Fruit fly (Drosophila melanogaster) whole organism, embryonic: Measurements from ENCODE around the gene CG14720.
A peak's percentile ranks its signal among the peaks of the same experiment; 100 is the strongest.

Experiments
- Antp ChIP-seq: fragments of 200-800 bp; sonication (Bioruptor generic); optimal IDR thresholded peaks from 3 replicates; lab custom pipeline; 2016; ENCODE audit warnings: missing biosample characterization, missing genetic modification characterization
- B-H2 ChIP-seq: fragments of 200-800 bp; sonication (Bioruptor generic); optimal IDR thresholded peaks from 2 replicates; lab custom pipeline; 2018; ENCODE audit warnings: missing biosample characterization, mild to moderate bottlenecking, missing genetic modification characterization
- BEAF-32 ChIP-seq: fragments of 200-800 bp; sonication (Bioruptor generic); optimal IDR thresholded peaks from 3 replicates; lab custom pipeline; 2017; ENCODE audit warnings: missing biosample characterization, missing genetic modification characterization, mild to moderate bottlenecking, moderate library complexity, missing genetic modification reagents
- Bteb2 ChIP-seq: fragments of 200-800 bp; sonication (Bioruptor generic); optimal IDR thresholded peaks from 2 replicates; lab custom pipeline; 2016; ENCODE audit warnings: missing biosample characterization, missing genetic modification characterization
- CG11085 ChIP-seq: fragments of 200-800 bp; sonication (Bioruptor generic); IDR thresholded peaks from 2 replicates; pipeline ENCODE4 v1.3.6; 2022; ENCODE audit warnings: missing biosample characterization, missing genetic modification characterization
- CG11695 ChIP-seq: fragments of 200-800 bp; sonication (Bioruptor generic); IDR thresholded peaks from 3 replicates; pipeline ENCODE4 v1.3.6; 2022; ENCODE audit warnings: missing biosample characterization, missing genetic modification characterization
- CG12659 ChIP-seq: fragments of 200-800 bp; sonication (Bioruptor generic); optimal IDR thresholded peaks from 3 replicates; lab custom pipeline; 2017; ENCODE audit warnings: mild to moderate bottlenecking, missing biosample characterization, missing genetic modification reagents, missing genetic modification characterization
- CG13624 ChIP-seq: fragments of 200-800 bp; sonication (Bioruptor generic); optimal IDR thresholded peaks from 2 replicates; lab custom pipeline; 2016; ENCODE audit warnings: missing biosample characterization, missing genetic modification characterization
- CG14965 ChIP-seq: fragments of 200-800 bp; sonication (Bioruptor generic); optimal IDR thresholded peaks from 2 replicates; lab custom pipeline; 2016; ENCODE audit warnings: missing biosample characterization, missing genetic modification characterization, borderline replicate concordance
- CG15514 ChIP-seq: fragments of 200-800 bp; sonication (Bioruptor generic); optimal IDR thresholded peaks from 3 replicates; lab custom pipeline; 2017; ENCODE audit warnings: missing biosample characterization, missing genetic modification characterization, mild to moderate bottlenecking, moderate library complexity, missing genetic modification reagents
- CG17186 ChIP-seq: fragments of 200-800 bp; sonication (Bioruptor generic); optimal IDR thresholded peaks from 3 replicates; lab custom pipeline; 2017; ENCODE audit warnings: missing biosample characterization, missing genetic modification reagents, missing genetic modification characterization
- CG17328 ChIP-seq: fragments of 200-800 bp; sonication (Bioruptor generic); IDR thresholded peaks from 2 replicates; pipeline ENCODE4 v1.3.6; 2022; ENCODE audit warnings: missing biosample characterization, missing genetic modification characterization
- CG17568 ChIP-seq: fragments of 200-800 bp; sonication (Bioruptor generic); optimal IDR thresholded peaks from 2 replicates; lab custom pipeline; 2018; ENCODE audit warnings: missing biosample characterization, mild to moderate bottlenecking, missing genetic modification characterization, moderate library complexity
- CG2129 ChIP-seq: fragments of 200-800 bp; sonication (Bioruptor generic); IDR thresholded peaks from 2 replicates; pipeline ENCODE4 v1.3.6; 2022; ENCODE audit warnings: missing biosample characterization, missing genetic modification characterization; ENCODE audit not compliant: partially characterized antibody
- CG30403 ChIP-seq: fragments of 200-800 bp; sonication (Bioruptor generic); optimal IDR thresholded peaks from 3 replicates; lab custom pipeline; 2016; ENCODE audit warnings: missing biosample characterization, missing genetic modification characterization
- CG31365 ChIP-seq: fragments of 200-800 bp; sonication (Bioruptor generic); optimal IDR thresholded peaks from 2 replicates; lab custom pipeline; 2018; ENCODE audit warnings: missing biosample characterization, mild to moderate bottlenecking, missing genetic modification characterization
- CG3726 ChIP-seq: fragments of 200-800 bp; sonication (Bioruptor generic); IDR thresholded peaks from 3 replicates; pipeline ENCODE4, ENCODE4 v1.3.6; 2022; ENCODE audit warnings: missing biosample characterization, missing genetic modification characterization
- CG4424 ChIP-seq: fragments of 200-800 bp; sonication (Bioruptor generic); optimal IDR thresholded peaks from 3 replicates; lab custom pipeline; 2016; ENCODE audit warnings: missing biosample characterization, missing genetic modification characterization
- CG8089 ChIP-seq: fragments of 200-800 bp; sonication (Bioruptor generic); optimal IDR thresholded peaks from 3 replicates; lab custom pipeline; 2016; ENCODE audit warnings: missing biosample characterization, missing genetic modification characterization
- CG8290 ChIP-seq, 3 experiments: fragments of 200-800 bp; sonication (Bioruptor generic); optimal IDR thresholded peaks; 2 replicates each; lab custom pipeline; 2016 to 2019; ENCODE audit warnings: missing biosample characterization in 3 of 3, missing genetic modification characterization in 3 of 3, mild to moderate bottlenecking in 2 of 3, moderate library complexity in 1 of 3
- Dbx ChIP-seq: fragments of 200-800 bp; sonication (Bioruptor generic); IDR thresholded peaks from 3 replicates; pipeline ENCODE4 v1.3.6; 2022; ENCODE audit warnings: missing biosample characterization, missing genetic modification characterization
- Dp ChIP-seq: fragments of 200-800 bp; sonication (Bioruptor generic); optimal IDR thresholded peaks from 2 replicates; lab custom pipeline; 2018; ENCODE audit warnings: missing biosample characterization, mild to moderate bottlenecking, missing genetic modification characterization, moderate library complexity
- Ets65A ChIP-seq: fragments of 200-800 bp; sonication (Bioruptor generic); peaks from one replicate; lab custom pipeline; 2016; ENCODE audit warnings: missing biosample characterization, missing genetic modification characterization
- Ets97D ChIP-seq: fragments of 200-800 bp; sonication (Bioruptor generic); optimal IDR thresholded peaks from 3 replicates; lab custom pipeline; 2016; ENCODE audit warnings: missing biosample characterization, missing genetic modification characterization
- Hmr ChIP-seq: fragments of 200-800 bp; sonication (Bioruptor generic); optimal IDR thresholded peaks from 3 replicates; lab custom pipeline; 2017; ENCODE audit warnings: mild to moderate bottlenecking, missing biosample characterization, missing genetic modification reagents, missing genetic modification characterization
- Lhr ChIP-seq: fragments of 200-800 bp; sonication (Bioruptor generic); optimal IDR thresholded peaks from 3 replicates; lab custom pipeline; 2017; ENCODE audit warnings: mild to moderate bottlenecking, missing biosample characterization, missing genetic modification reagents, missing genetic modification characterization
- MESR4 ChIP-seq: fragments of 200-800 bp; sonication (Bioruptor generic); optimal IDR thresholded peaks from 2 replicates; lab custom pipeline; 2018; ENCODE audit warnings: missing biosample characterization, mild to moderate bottlenecking, missing genetic modification characterization, moderate library complexity
- MTF-1 ChIP-seq: fragments of 200-800 bp; sonication (Bioruptor generic); optimal IDR thresholded peaks from 2 replicates; lab custom pipeline; 2018; ENCODE audit warnings: missing biosample characterization, mild to moderate bottlenecking, missing genetic modification characterization, borderline replicate concordance
- Med ChIP-seq: fragments of 200-800 bp; sonication (Bioruptor generic); peaks from one replicate; lab custom pipeline; 2016; ENCODE audit warnings: missing biosample characterization, missing genetic modification characterization, mild to moderate bottlenecking, inconsistent platforms, moderate library complexity
- Scr ChIP-seq: fragments of 200-800 bp; sonication (Bioruptor generic); IDR thresholded peaks from 2 replicates; pipeline ENCODE4 v1.3.6; 2022; ENCODE audit warnings: missing biosample characterization, missing genetic modification characterization; ENCODE audit not compliant: partially characterized antibody
- ase ChIP-seq: fragments of 200-800 bp; sonication (Bioruptor generic); IDR thresholded peaks from 3 replicates; pipeline ENCODE4 v1.3.6; 2022; ENCODE audit warnings: missing biosample characterization, missing genetic modification characterization
- bab2 ChIP-seq: fragments of 200-800 bp; sonication (Bioruptor generic); optimal IDR thresholded peaks from 2 replicates; lab custom pipeline; 2016; ENCODE audit warnings: missing biosample characterization, missing genetic modification characterization
- bcd ChIP-seq: fragments of 200-800 bp; sonication (Bioruptor generic); optimal IDR thresholded peaks from 2 replicates; lab custom pipeline; 2017; ENCODE audit warnings: missing biosample characterization, mild to moderate bottlenecking, missing genetic modification characterization
- chif ChIP-seq, 2 experiments: fragments of 200-800 bp; sonication (Bioruptor generic); optimal IDR thresholded peaks; 3 replicates each; lab custom pipeline; 2016; ENCODE audit warnings: missing biosample characterization in 2 of 2, missing genetic modification characterization in 2 of 2
- chinmo ChIP-seq: fragments of 200-800 bp; sonication (Bioruptor generic); IDR thresholded peaks from 4 replicates; pipeline ENCODE4 v1.3.6; 2022; ENCODE audit warnings: missing biosample characterization, missing genetic modification characterization; ENCODE audit not compliant: partially characterized antibody
- corto ChIP-seq: fragments of 200-800 bp; sonication (Bioruptor generic); optimal IDR thresholded peaks from 2 replicates; lab custom pipeline; 2016; ENCODE audit warnings: missing biosample characterization, mild to moderate bottlenecking, missing genetic modification characterization, moderate library complexity
- croc ChIP-seq: fragments of 200-800 bp; sonication (Bioruptor generic); conservative IDR thresholded peaks from 3 replicates; pipeline ENCODE4 v1.3.6; 2022; ENCODE audit warnings: missing biosample characterization, missing genetic modification characterization
- crol ChIP-seq: fragments of 200-800 bp; sonication (Bioruptor generic); IDR thresholded peaks from 2 replicates; pipeline ENCODE4 v1.3.6; 2022; ENCODE audit warnings: missing biosample characterization, missing genetic modification characterization
- dan ChIP-seq: fragments of 200-800 bp; sonication (Bioruptor generic); IDR thresholded peaks from 2 replicates; pipeline ENCODE4 v1.3.6; 2022; ENCODE audit warnings: missing biosample characterization, missing genetic modification characterization
- exex ChIP-seq: fragments of 200-800 bp; sonication (Bioruptor generic); optimal IDR thresholded peaks from 4 replicates; lab custom pipeline; 2018; ENCODE audit warnings: missing biosample characterization, mild to moderate bottlenecking, missing genetic modification characterization, moderate library complexity
- gt ChIP-seq: fragments of 200-800 bp; sonication (Bioruptor generic); IDR thresholded peaks from 2 replicates; pipeline ENCODE4 v1.3.6; 2022; ENCODE audit warnings: missing biosample characterization, missing genetic modification characterization
- jigr1 ChIP-seq: fragments of 200-800 bp; sonication (Bioruptor generic); IDR thresholded peaks from 3 replicates; pipeline ENCODE4 v1.3.6; 2022; ENCODE audit warnings: missing biosample characterization, missing genetic modification characterization
- jing ChIP-seq: fragments of 200-800 bp; sonication (Bioruptor generic); optimal IDR thresholded peaks from 2 replicates; lab custom pipeline; 2018; ENCODE audit warnings: missing biosample characterization, mild to moderate bottlenecking, missing genetic modification characterization
- ken ChIP-seq: fragments of 200-800 bp; sonication (Bioruptor generic); IDR thresholded peaks from 3 replicates; pipeline ENCODE4 v1.3.6; 2022; ENCODE audit warnings: missing biosample characterization, missing genetic modification characterization
- kni ChIP-seq: fragments of 200-800 bp; sonication (Bioruptor generic); optimal IDR thresholded peaks from 3 replicates; lab custom pipeline; 2017; ENCODE audit warnings: mild to moderate bottlenecking, missing biosample characterization, missing genetic modification reagents, missing genetic modification characterization
- pb ChIP-seq: fragments of 200-800 bp; sonication (Bioruptor generic); optimal IDR thresholded peaks from 3 replicates; lab custom pipeline; 2016; ENCODE audit warnings: missing biosample characterization, missing genetic modification characterization
- psq ChIP-seq: fragments of 200-800 bp; sonication (Bioruptor generic); optimal IDR thresholded peaks from 2 replicates; lab custom pipeline; 2017; ENCODE audit warnings: missing biosample characterization, missing genetic modification characterization
- sens ChIP-seq: fragments of 200-800 bp; sonication (Bioruptor generic); peaks from one replicate; lab custom pipeline; 2016; ENCODE audit warnings: missing biosample characterization, missing genetic modification characterization
- sima ChIP-seq: fragments of 200-800 bp; sonication (Bioruptor generic); optimal IDR thresholded peaks from 2 replicates; lab custom pipeline; 2016; ENCODE audit warnings: missing biosample characterization, missing genetic modification characterization
- sug ChIP-seq: fragments of 200-800 bp; optimal IDR thresholded peaks from 2 replicates; lab custom pipeline; 2019; ENCODE audit warnings: missing biosample characterization, mild to moderate bottlenecking, missing genetic modification characterization, moderate library complexity
- tin ChIP-seq: fragments of 200-800 bp; sonication (Bioruptor generic); optimal IDR thresholded peaks from 3 replicates; lab custom pipeline; 2016; ENCODE audit warnings: missing biosample characterization, missing genetic modification characterization

CG14720 gene

dm6 chr3R:11735337-11735736 lies 23.9 kb downstream of the CG14720 start, which contains the start of gene CG14721 (continued):
- TF ChIP-seq CG3726: no peak
- peak; percentile 30; the same call in 1 of the 2 replicates for TF ChIP-seq crol
- no peak for TF ChIP-seq CG11085 (GFP tag; lab: Robert Waterston, UW)
- TF ChIP-seq MESR4 (GFP tag; lab: Kevin White, UChicago): peak; percentile 45
- 0 out of 3 replicates have a peak, but pooled peaks have one; percentile 11 for TF ChIP-seq ken (GFP tag; lab: Robert Waterston, UW)
- TF ChIP-seq sima (GFP tag; lab: Kevin White, UChicago): no peak
- TF ChIP-seq gt (GFP tag; lab: Robert Waterston, UW): no peak
- TF ChIP-seq pb (GFP tag; lab: Kevin White, UChicago): no peak
- no peak for TF ChIP-seq croc (GFP tag; lab: Robert Waterston, UW)
- no peak for TF ChIP-seq jigr1
- TF ChIP-seq CG8089 (GFP tag; lab: Kevin White, UChicago): no peak
- TF ChIP-seq CG13624 (GFP tag; lab: Kevin White, UChicago): no peak
- no peak for TF ChIP-seq psq (GFP tag; lab: Kevin White, UChicago)
- no peak for TF ChIP-seq CG17568 (GFP tag; lab: Kevin White, UChicago)
- TF ChIP-seq Ets65A (GFP tag; lab: Kevin White, UChicago): no peak
- peak in 1 of 2 experiments; percentile 25 for TF ChIP-seq chif (GFP tag; optimal IDR thresholded peaks at IDR 0.05; lab: Kevin White, UChicago)
- no peak for TF ChIP-seq CG2129 (GFP tag; lab: Robert Waterston, UW)
- TF ChIP-seq CG31365 (tag; lab: Kevin White, UChicago): no peak
- no peak for TF ChIP-seq kni (GFP tag; lab: Kevin White, UChicago)
- no peak for TF ChIP-seq MTF-1
- peak; percentile 42 for TF ChIP-seq Antp (GFP tag; lab: Kevin White, UChicago)
- TF ChIP-seq sens (GFP tag; lab: Kevin White, UChicago): peak; percentile 85
- no peak for TF ChIP-seq B-H2 (GFP tag; lab: Kevin White, UChicago)
- TF ChIP-seq sug (tag; lab: Kevin White, UChicago): no peak
- peak; percentile 41 for TF ChIP-seq CG12659 (GFP tag; lab: Kevin White, UChicago)
- no peak for TF ChIP-seq CG17328 (GFP tag; lab: Robert Waterston, UW)
- TF ChIP-seq Bteb2 (GFP tag; lab: Kevin White, UChicago): no peak
- no peak for TF ChIP-seq Hmr (GFP tag; lab: Kevin White, UChicago)
- 0 out of 3 replicates have a peak, but pooled peaks have one; percentile 5 for TF ChIP-seq Dbx (GFP tag; lab: Robert Waterston, UW)
- peak; percentile 68 for TF ChIP-seq Scr (GFP tag; lab: Robert Waterston, UW)
- TF ChIP-seq CG15514: peak; percentile 86
- TF ChIP-seq CG30403 (GFP tag; lab: Kevin White, UChicago): peak; percentile 20
- peak; percentile 10 for TF ChIP-seq tin (GFP tag; lab: Kevin White, UChicago)
- no peak for TF ChIP-seq chinmo (GFP tag; lab: Robert Waterston, UW)
- TF ChIP-seq Dp (GFP tag; lab: Kevin White, UChicago): peak; percentile 90
- no peak for TF ChIP-seq jing (GFP tag; lab: Kevin White, UChicago)
- TF ChIP-seq Lhr (GFP tag; lab: Kevin White, UChicago): peak; percentile 57
- TF ChIP-seq Med (GFP tag; lab: Kevin White, UChicago): peak; percentile 88
- no peak for TF ChIP-seq exex (tag; lab: Kevin White, UChicago)
- peak; percentile 95 for TF ChIP-seq CG17186 (GFP tag; lab: Kevin White, UChicago)
- TF ChIP-seq CG11695 (GFP tag; lab: Robert Waterston, UW): 0 out of 3 replicates have a peak, but pooled peaks have one; percentile 32
- no peak for TF ChIP-seq CG14965 (GFP tag; lab: Kevin White, UChicago)
- no peak for TF ChIP-seq dan (GFP tag; lab: Robert Waterston, UW)
- TF ChIP-seq ase (GFP tag; lab: Robert Waterston, UW): no peak
- no peak for TF ChIP-seq corto
- no peak for TF ChIP-seq CG8290 (GFP tag; optimal IDR thresholded peaks at IDR 0.05; lab: Kevin White, UChicago)
- no peak for TF ChIP-seq CG8290 (tag; optimal IDR thresholded peaks at IDR 0.05; lab: Kevin White, UChicago)
- TF ChIP-seq bcd (GFP tag; lab: Kevin White, UChicago): no peak
- TF ChIP-seq BEAF-32 (GFP tag; lab: Kevin White, UChicago): peak; percentile 72
- peak; percentile 72 for TF ChIP-seq Ets97D (GFP tag; lab: Kevin White, UChicago)
- peak; percentile 46 for TF ChIP-seq bab2 (GFP tag; lab: Kevin White, UChicago)
- TF ChIP-seq CG4424: peak; percentile 48
